Fruit fly (Drosophila melanogaster) whole organism, embryonic: ENCODE measurements around the gene sals.

Source experiments
- Antp ChIP-seq: fragments of 200-800 bp; sonication (Bioruptor generic); optimal IDR thresholded peaks from 3 replicates; lab custom pipeline; 2016; ENCODE audit warnings: missing biosample characterization, missing genetic modification characterization
- Bgb ChIP-seq: fragments of 200-800 bp; sonication (Bioruptor generic); IDR thresholded peaks from 2 replicates; pipeline ENCODE4 v1.3.6; 2022; ENCODE audit warnings: missing biosample characterization, missing genetic modification characterization; ENCODE audit not compliant: partially characterized antibody
- CG10654 ChIP-seq: fragments of 200-800 bp; sonication (Bioruptor generic); optimal IDR thresholded peaks from 2 replicates; lab custom pipeline; 2016; ENCODE audit warnings: missing biosample characterization, missing genetic modification characterization
- CG10979 ChIP-seq: fragments of 200-800 bp; sonication (Bioruptor generic); optimal IDR thresholded peaks from 2 replicates; lab custom pipeline; 2018; ENCODE audit warnings: missing biosample characterization, mild to moderate bottlenecking, missing genetic modification characterization, moderate library complexity
- CG11085 ChIP-seq: fragments of 200-800 bp; sonication (Bioruptor generic); IDR thresholded peaks from 2 replicates; pipeline ENCODE4 v1.3.6; 2022; ENCODE audit warnings: missing biosample characterization, missing genetic modification characterization
- CG11093 ChIP-seq: fragments of 200-800 bp; sonication (Bioruptor generic); IDR thresholded peaks from 3 replicates; pipeline ENCODE4 v1.3.6; 2022; ENCODE audit warnings: missing biosample characterization, missing genetic modification characterization
- CG11504 ChIP-seq: fragments of 200-800 bp; sonication (Bioruptor generic); optimal IDR thresholded peaks from 3 replicates; lab custom pipeline; 2019; ENCODE audit warnings: missing biosample characterization, mild to moderate bottlenecking, missing genetic modification characterization, moderate library complexity
- CG11723 ChIP-seq: fragments of 200-800 bp; sonication (Bioruptor generic); optimal IDR thresholded peaks from 2 replicates; lab custom pipeline; 2017; ENCODE audit warnings: missing biosample characterization, mild to moderate bottlenecking, missing genetic modification characterization
- CG12155 ChIP-seq: fragments of 200-800 bp; sonication (Bioruptor generic); optimal IDR thresholded peaks from 3 replicates; lab custom pipeline; 2016; ENCODE audit warnings: missing biosample characterization, missing genetic modification characterization
- CG12219 ChIP-seq: fragments of 200-800 bp; sonication (Bioruptor generic); optimal IDR thresholded peaks from 3 replicates; lab custom pipeline; 2018; ENCODE audit warnings: missing biosample characterization, mild to moderate bottlenecking, missing genetic modification characterization
- CG12299 ChIP-seq: fragments of 200-800 bp; sonication (Bioruptor generic); optimal IDR thresholded peaks from 2 replicates; lab custom pipeline; 2018; ENCODE audit warnings: missing biosample characterization, mild to moderate bottlenecking, missing genetic modification characterization
- CG12744 ChIP-seq: fragments of 200-800 bp; sonication (Bioruptor generic); optimal IDR thresholded peaks from 2 replicates; lab custom pipeline; 2016; ENCODE audit warnings: missing biosample characterization, missing genetic modification characterization
- CG15479 ChIP-seq: fragments of 200-800 bp; sonication (Bioruptor generic); optimal IDR thresholded peaks from 3 replicates; lab custom pipeline; 2019; ENCODE audit warnings: missing biosample characterization, mild to moderate bottlenecking, missing genetic modification characterization, moderate library complexity
- CG1602 ChIP-seq: fragments of 200-800 bp; sonication (Bioruptor generic); optimal IDR thresholded peaks from 3 replicates; lab custom pipeline; 2016; ENCODE audit warnings: missing biosample characterization, missing genetic modification characterization
- CG16813 ChIP-seq: fragments of 200-800 bp; sonication (Bioruptor generic); IDR thresholded peaks from 3 replicates; pipeline ENCODE4 v1.3.6; 2022; ENCODE audit warnings: missing biosample characterization, missing genetic modification characterization; ENCODE audit not compliant: partially characterized antibody
- CG17802 ChIP-seq: fragments of 200-800 bp; sonication (Bioruptor generic); optimal IDR thresholded peaks from 2 replicates; lab custom pipeline; 2018; ENCODE audit warnings: missing biosample characterization, mild to moderate bottlenecking, missing genetic modification characterization, moderate library complexity
- CG18476 ChIP-seq: fragments of 200-800 bp; sonication (Bioruptor generic); optimal IDR thresholded peaks from 2 replicates; lab custom pipeline; 2016; ENCODE audit warnings: missing biosample characterization, mild to moderate bottlenecking, missing genetic modification characterization
- CG18764 ChIP-seq: fragments of 200-800 bp; sonication (Bioruptor generic); optimal IDR thresholded peaks from 3 replicates; lab custom pipeline; 2016; ENCODE audit warnings: missing biosample characterization, missing genetic modification characterization
- CG2889 ChIP-seq: fragments of 200-800 bp; sonication (Bioruptor generic); IDR thresholded peaks from 3 replicates; pipeline ENCODE4 v1.3.6; 2022; ENCODE audit warnings: missing biosample characterization, missing genetic modification characterization
- CG30020 ChIP-seq: fragments of 200-800 bp; optimal IDR thresholded peaks from 2 replicates; lab custom pipeline; 2019; ENCODE audit warnings: missing biosample characterization, mild to moderate bottlenecking, missing genetic modification characterization, moderate library complexity
- CG32772 ChIP-seq: fragments of 200-800 bp; sonication (Bioruptor generic); IDR thresholded peaks from 2 replicates; pipeline ENCODE4 v1.3.6; 2022; ENCODE audit warnings: missing biosample characterization, missing genetic modification characterization
- CG34224 ChIP-seq: fragments of 200-800 bp; sonication (Bioruptor generic); IDR thresholded peaks from 3 replicates; pipeline ENCODE4 v1.3.6; 2022; ENCODE audit warnings: missing biosample characterization, missing genetic modification characterization; ENCODE audit not compliant: partially characterized antibody
- CG34422 ChIP-seq: fragments of 200-800 bp; sonication (Bioruptor generic); IDR thresholded peaks from 3 replicates; pipeline ENCODE4 v1.3.6; 2022; ENCODE audit warnings: missing biosample characterization, missing genetic modification characterization
- CG4282 ChIP-seq: fragments of 200-800 bp; sonication (Bioruptor generic); optimal IDR thresholded peaks from 2 replicates; lab custom pipeline; 2016; ENCODE audit warnings: missing biosample characterization, missing genetic modification characterization
- CG4424 ChIP-seq: fragments of 200-800 bp; sonication (Bioruptor generic); optimal IDR thresholded peaks from 3 replicates; lab custom pipeline; 2016; ENCODE audit warnings: missing biosample characterization, missing genetic modification characterization
- CG5245 ChIP-seq: fragments of 200-800 bp; sonication (Bioruptor generic); optimal IDR thresholded peaks from 3 replicates; lab custom pipeline; 2016; ENCODE audit warnings: missing biosample characterization, missing genetic modification characterization
- CG6254 ChIP-seq: fragments of 200-800 bp; sonication (Bioruptor generic); optimal IDR thresholded peaks from 3 replicates; lab custom pipeline; 2017; ENCODE audit warnings: mild to moderate bottlenecking, missing biosample characterization, missing genetic modification reagents, missing genetic modification characterization
- CHES-1-like ChIP-seq: fragments of 200-800 bp; sonication (Bioruptor generic); optimal IDR thresholded peaks from 2 replicates; lab custom pipeline; 2016; ENCODE audit warnings: missing biosample characterization, missing genetic modification characterization
- Dip3 ChIP-seq: fragments of 200-800 bp; sonication (Bioruptor generic); optimal IDR thresholded peaks from 3 replicates; lab custom pipeline; 2016; ENCODE audit warnings: missing biosample characterization, missing genetic modification characterization
- Fer3 ChIP-seq: fragments of 200-800 bp; sonication (Bioruptor generic); optimal IDR thresholded peaks from 2 replicates; lab custom pipeline; 2018; ENCODE audit warnings: missing biosample characterization, mild to moderate bottlenecking, missing genetic modification characterization, moderate library complexity
- HHEX ChIP-seq: fragments of 200-800 bp; sonication (Bioruptor generic); optimal IDR thresholded peaks from 3 replicates; lab custom pipeline; 2017; ENCODE audit warnings: missing biosample characterization, mild to moderate bottlenecking, missing genetic modification characterization, missing genetic modification reagents
- Hr51 ChIP-seq, 2 experiments: fragments of 200-800 bp; sonication (Bioruptor generic); optimal IDR thresholded peaks; 2 replicates in 1 of 2; 3 replicates in 1 of 2; lab custom pipeline; 2016 to 2018; ENCODE audit warnings: missing biosample characterization in 2 of 2, missing genetic modification characterization in 2 of 2, mild to moderate bottlenecking in 1 of 2, moderate library complexity in 1 of 2
- Max ChIP-seq: fragments of 200-800 bp; sonication (Bioruptor generic); optimal IDR thresholded peaks from 2 replicates; lab custom pipeline; 2016; ENCODE audit warnings: missing biosample characterization, mild to moderate bottlenecking, missing genetic modification characterization
- Myb ChIP-seq: fragments of 200-800 bp; sonication (Bioruptor generic); optimal IDR thresholded peaks from 2 replicates; lab custom pipeline; 2016; ENCODE audit warnings: missing biosample characterization, missing genetic modification characterization
- Spps ChIP-seq: fragments of 200-800 bp; sonication (Bioruptor generic); optimal IDR thresholded peaks from 2 replicates; lab custom pipeline; 2018; ENCODE audit warnings: missing biosample characterization, mild to moderate bottlenecking, missing genetic modification characterization
- chif ChIP-seq, 2 experiments: fragments of 200-800 bp; sonication (Bioruptor generic); optimal IDR thresholded peaks; 3 replicates each; lab custom pipeline; 2016; ENCODE audit warnings: missing biosample characterization in 2 of 2, missing genetic modification characterization in 2 of 2
- danr ChIP-seq: fragments of 200-800 bp; sonication (Bioruptor generic); IDR thresholded peaks from 2 replicates; pipeline ENCODE4 v1.3.6; 2022; ENCODE audit warnings: missing biosample characterization, missing genetic modification characterization
- dmrt99B ChIP-seq: fragments of 200-800 bp; sonication (Bioruptor generic); optimal IDR thresholded peaks from 2 replicates; lab custom pipeline; 2018; ENCODE audit warnings: missing biosample characterization, mild to moderate bottlenecking, missing genetic modification characterization, moderate library complexity
- ems ChIP-seq: fragments of 200-800 bp; sonication (Bioruptor generic); optimal IDR thresholded peaks from 3 replicates; lab custom pipeline; 2016; ENCODE audit warnings: missing biosample characterization, missing genetic modification characterization
- gfzf ChIP-seq: fragments of 200-800 bp; sonication (Bioruptor generic); optimal IDR thresholded peaks from 2 replicates; lab custom pipeline; 2016; ENCODE audit warnings: missing biosample characterization, mild to moderate bottlenecking, missing genetic modification characterization, moderate library complexity
- hth ChIP-seq: fragments of >200 bp; optimal IDR thresholded peaks from 2 replicates; lab custom pipeline; 2017; ENCODE audit warnings: inconsistent platforms
- mam ChIP-seq: fragments of 200-800 bp; sonication (Bioruptor generic); optimal IDR thresholded peaks from 3 replicates; lab custom pipeline; 2016; ENCODE audit warnings: missing biosample characterization, missing genetic modification characterization
- nom ChIP-seq: fragments of 200-800 bp; sonication (Bioruptor generic); optimal IDR thresholded peaks from 2 replicates; lab custom pipeline; 2017; ENCODE audit warnings: missing biosample characterization, missing genetic modification characterization, mild to moderate bottlenecking, moderate library complexity, missing genetic modification reagents
- pho ChIP-seq: fragments of 200-800 bp; sonication (Bioruptor generic); optimal IDR thresholded peaks from 2 replicates; lab custom pipeline; 2016; ENCODE audit warnings: missing biosample characterization, missing genetic modification characterization
- pum ChIP-seq: fragments of 200-800 bp; sonication (Bioruptor generic); optimal IDR thresholded peaks from 2 replicates; lab custom pipeline; 2016; ENCODE audit warnings: missing biosample characterization, missing genetic modification characterization
- rib ChIP-seq: fragments of 200-800 bp; sonication (Bioruptor generic); IDR thresholded peaks from 2 replicates; pipeline ENCODE4 v1.3.6; 2022; ENCODE audit warnings: missing biosample characterization, missing genetic modification characterization
- tin ChIP-seq: fragments of 200-800 bp; sonication (Bioruptor generic); optimal IDR thresholded peaks from 3 replicates; lab custom pipeline; 2016; ENCODE audit warnings: missing biosample characterization, missing genetic modification characterization
- ttk ChIP-seq: fragments of 200-800 bp; sonication (Bioruptor generic); IDR thresholded peaks from 2 replicates; pipeline ENCODE4 v2.1.2; 2022; ENCODE audit warnings: missing biosample characterization, missing genetic modification characterization
- z ChIP-seq: fragments of 200-800 bp; sonication (Bioruptor generic); IDR thresholded peaks from 3 replicates; pipeline ENCODE4 v1.3.6; 2022; ENCODE audit warnings: missing biosample characterization, missing genetic modification characterization

sals gene

DNA sequence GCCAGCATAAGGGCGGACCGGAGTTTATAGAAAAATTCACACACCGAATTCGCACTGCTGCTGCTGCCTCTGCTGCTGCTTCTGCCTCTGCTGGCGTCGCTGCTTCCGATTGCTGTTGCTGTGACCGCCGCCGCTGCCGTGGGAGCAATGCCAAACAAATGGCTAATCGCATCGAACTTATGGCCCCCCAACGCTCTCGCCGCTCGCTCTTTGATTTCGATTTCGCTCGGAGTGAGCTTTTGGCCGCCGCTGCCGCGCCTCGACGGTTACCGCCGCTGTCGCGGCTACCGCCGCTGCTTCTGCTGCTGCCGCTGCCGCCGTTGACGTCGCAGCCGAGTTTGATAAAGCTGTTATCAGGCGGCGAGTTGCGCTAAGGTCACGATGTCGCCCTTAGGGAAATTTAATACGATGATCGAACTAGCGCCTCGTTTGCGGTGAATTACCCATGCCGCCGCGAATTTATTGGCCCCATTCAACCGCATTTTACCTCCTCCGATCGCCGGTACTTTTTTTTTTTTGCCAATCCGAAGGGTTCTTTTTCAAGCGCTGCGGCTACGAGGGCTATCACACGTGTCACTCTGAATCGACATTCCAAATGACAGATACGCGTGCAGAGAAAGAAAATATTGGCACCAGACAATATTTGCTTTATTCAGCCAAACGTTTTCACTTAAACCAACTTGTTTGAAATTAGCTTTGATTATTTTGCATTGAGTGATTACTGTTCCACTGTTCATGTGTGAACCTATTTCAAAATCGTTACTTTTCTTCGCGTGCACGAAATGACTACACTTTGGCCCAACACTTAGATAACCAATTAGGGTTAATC is 6.6 kb upstream of the sals start (continued):
- peak; percentile 73 for TF ChIP-seq CG11504
- no peak for TF ChIP-seq CG16813 (GFP tag; lab: Robert Waterston, UW)
- peak; percentile 46 for TF ChIP-seq CG10979 (tag; lab: Kevin White, UChicago)
- no peak for TF ChIP-seq CG6254 (GFP tag; lab: Kevin White, UChicago)
- TF ChIP-seq CG12155 (GFP tag; lab: Kevin White, UChicago): peak; percentile 59
- no peak for TF ChIP-seq hth (lab: Kevin White, UChicago)
- peak; percentile 81 for TF ChIP-seq CG32772
- peak; percentile 63; the same call in 1 of the 2 replicates for TF ChIP-seq rib
- no peak for TF ChIP-seq CG15479 (GFP tag; lab: Kevin White, UChicago)
- peak; percentile 72 for TF ChIP-seq Antp (GFP tag; lab: Kevin White, UChicago)
- TF ChIP-seq CG11085 (GFP tag; lab: Robert Waterston, UW): peak; percentile 71
- peak; percentile 15 for TF ChIP-seq CG17802 (tag; lab: Kevin White, UChicago)
- peak; percentile 48 to 53 for TF ChIP-seq Hr51 (GFP tag; optimal IDR thresholded peaks at IDR 0.05; lab: Kevin White, UChicago)
- TF ChIP-seq chif (GFP tag; optimal IDR thresholded peaks at IDR 0.05; lab: Kevin White, UChicago): peak; percentile 20 to 63
- peak; percentile 57 for TF ChIP-seq CG4424 (GFP tag; lab: Kevin White, UChicago)
- TF ChIP-seq CG11093 (GFP tag; lab: Robert Waterston, UW): peak; percentile 59; the same call in 2 of the 3 replicates
- TF ChIP-seq CHES-1-like (GFP tag; lab: Kevin White, UChicago): peak; percentile 48
- no peak for TF ChIP-seq CG34224 (GFP tag; lab: Robert Waterston, UW)
- no peak for TF ChIP-seq nom (GFP tag; lab: Kevin White, UChicago)
- TF ChIP-seq CG10654: peak; percentile 65
- TF ChIP-seq CG34422: peak; percentile 76
- TF ChIP-seq CG1602: peak; percentile 33
- TF ChIP-seq pum (GFP tag; lab: Kevin White, UChicago): peak; percentile 69
- peak; percentile 49 for TF ChIP-seq CG12219 (GFP tag; lab: Kevin White, UChicago)
- peak; percentile 62 for TF ChIP-seq Dip3
- TF ChIP-seq Bgb (GFP tag; lab: Robert Waterston, UW): no peak
- TF ChIP-seq z (GFP tag; lab: Robert Waterston, UW): no peak
- TF ChIP-seq pho (GFP tag; lab: Kevin White, UChicago): peak; percentile 46
- TF ChIP-seq danr (GFP tag; lab: Robert Waterston, UW): peak; percentile 58; the same call in 1 of the 2 replicates
- no peak for TF ChIP-seq CG11723 (GFP tag; lab: Kevin White, UChicago)
- peak; percentile 68 for TF ChIP-seq dmrt99B (tag; lab: Kevin White, UChicago)
- TF ChIP-seq Max: peak; percentile 4
- no peak for TF ChIP-seq CG12299 (tag; lab: Kevin White, UChicago)
- TF ChIP-seq ems (GFP tag; lab: Kevin White, UChicago): peak; percentile 58
- peak; percentile 80 for TF ChIP-seq Fer3
- TF ChIP-seq CG12744 (GFP tag; lab: Kevin White, UChicago): no peak
- TF ChIP-seq CG5245 (GFP tag; lab: Kevin White, UChicago): peak; percentile 56
- TF ChIP-seq CG18476: peak; percentile 40
- no peak for TF ChIP-seq Spps (tag; lab: Kevin White, UChicago)
- TF ChIP-seq gfzf: no peak
- peak; percentile 70 for TF ChIP-seq HHEX (GFP tag; lab: Kevin White, UChicago)
- peak; percentile 68 for TF ChIP-seq mam (GFP tag; lab: Kevin White, UChicago)
- TF ChIP-seq CG2889: peak; percentile 82; the same call in 2 of the 3 replicates
- TF ChIP-seq Myb (GFP tag; lab: Kevin White, UChicago): peak; percentile 46
- no peak for TF ChIP-seq CG4282 (GFP tag; lab: Kevin White, UChicago)
- TF ChIP-seq ttk (GFP tag; lab: Robert Waterston, UW): peak; percentile 64; the same call in 1 of the 2 replicates
- peak; percentile 44 for TF ChIP-seq CG18764 (GFP tag; lab: Kevin White, UChicago)
- peak; percentile 38 for TF ChIP-seq tin (GFP tag; lab: Kevin White, UChicago)
- no peak for TF ChIP-seq CG30020 (tag; lab: Kevin White, UChicago)
